Worm (Caenorhabditis elegans) whole organism, mixed stage, embryonic: ENCODE results near the gene R09H10.5.

ENCODE experiments used
- M03D4.4 ChIP-seq: sonication (generic microtip); optimal IDR thresholded peaks from 2 replicates; lab custom pipeline; 2017; ENCODE audit warnings: mild to moderate bottlenecking, missing genetic modification characterization, missing compliant biosample characterization
- blmp-1 ChIP-seq: fragments of 150-350 bp; optimal IDR thresholded peaks from 2 replicates; lab custom pipeline; 2014; ENCODE audit warnings: missing biosample characterization, missing genetic modification characterization
- ceh-39 ChIP-seq: fragments of 150-350 bp; optimal IDR thresholded peaks from 2 replicates; lab custom pipeline; 2014; ENCODE audit warnings: missing biosample characterization, missing genetic modification characterization
- ceh-43 ChIP-seq: fragments of 200-800 bp; sonication (Bioruptor generic); optimal IDR thresholded peaks from 2 replicates; lab custom pipeline; 2018; ENCODE audit warnings: mild to moderate bottlenecking, missing genetic modification characterization, moderate library complexity, missing compliant biosample characterization
- ceh-83 ChIP-seq: fragments of 200-800 bp; sonication (Bioruptor generic); optimal IDR thresholded peaks from 2 replicates; lab custom pipeline; 2018; ENCODE audit warnings: mild to moderate bottlenecking, missing genetic modification characterization, missing compliant biosample characterization
- ces-1 ChIP-seq: fragments of 150-350 bp; optimal IDR thresholded peaks from 2 replicates; lab custom pipeline; 2014; ENCODE audit warnings: missing biosample characterization, missing genetic modification reagents, missing genetic modification characterization
- cnd-1 ChIP-seq: fragments of 200-800 bp; sonication (Bioruptor generic); optimal IDR thresholded peaks from 2 replicates; lab custom pipeline; 2018; ENCODE audit warnings: mild to moderate bottlenecking, missing genetic modification characterization, missing compliant biosample characterization
- elt-1 ChIP-seq: sonication (generic microtip); optimal IDR thresholded peaks from 2 replicates; lab custom pipeline; 2017; ENCODE audit warnings: missing genetic modification characterization, mild to moderate bottlenecking, missing compliant biosample characterization, antibody characterized with exemption, moderate library complexity, borderline replicate concordance; ENCODE audit not compliant: insufficient read depth
- flh-1 ChIP-seq: fragments of 200-800 bp; sonication (Bioruptor generic); optimal IDR thresholded peaks from 2 replicates; lab custom pipeline; 2018; ENCODE audit warnings: mild to moderate bottlenecking, missing genetic modification characterization, moderate library complexity, missing compliant biosample characterization
- ham-2 ChIP-seq: fragments of 200-800 bp; sonication (Bioruptor generic); optimal IDR thresholded peaks from 2 replicates; lab custom pipeline; 2018; ENCODE audit warnings: mild to moderate bottlenecking, missing genetic modification characterization, missing compliant biosample characterization
- hlh-1 ChIP-seq: fragments of 150-350 bp; optimal IDR thresholded peaks from 2 replicates; lab custom pipeline; 2014; ENCODE audit warnings: missing biosample characterization, missing genetic modification reagents, missing genetic modification characterization
- lin-13 ChIP-seq: fragments of 150-350 bp; optimal IDR thresholded peaks from 2 replicates; lab custom pipeline; 2014; ENCODE audit warnings: missing biosample characterization, missing genetic modification characterization
- lin-32 ChIP-seq: fragments of 200-800 bp; sonication (Bioruptor generic); optimal IDR thresholded peaks from 2 replicates; lab custom pipeline; 2018; ENCODE audit warnings: mild to moderate bottlenecking, missing genetic modification characterization, missing compliant biosample characterization
- lsy-2 ChIP-seq: fragments of 150-350 bp; optimal IDR thresholded peaks from 2 replicates; lab custom pipeline; 2014; ENCODE audit warnings: missing biosample characterization, missing genetic modification characterization
- mab-5 ChIP-seq: fragments of 150-350 bp; optimal IDR thresholded peaks from 2 replicates; lab custom pipeline; 2014; ENCODE audit warnings: missing biosample characterization, missing genetic modification characterization
- mep-1 ChIP-seq: fragments of 150-350 bp; optimal IDR thresholded peaks from 2 replicates; lab custom pipeline; 2017; ENCODE audit warnings: missing biosample characterization, missing genetic modification reagents, missing genetic modification characterization, inconsistent platforms
- mls-2 ChIP-seq: sonication (generic microtip); optimal IDR thresholded peaks from 2 replicates; lab custom pipeline; 2016; ENCODE audit warnings: mild to moderate bottlenecking, missing genetic modification characterization, moderate library complexity, missing compliant biosample characterization
- nhr-12 ChIP-seq: fragments of 150-350 bp; optimal IDR thresholded peaks from 2 replicates; lab custom pipeline; 2014; ENCODE audit warnings: missing biosample characterization, missing genetic modification characterization
- nhr-237 ChIP-seq: fragments of 150-350 bp; optimal IDR thresholded peaks from 2 replicates; lab custom pipeline; 2014; ENCODE audit warnings: missing biosample characterization, missing genetic modification characterization
- nhr-28 ChIP-seq: fragments of 150-350 bp; optimal IDR thresholded peaks from 2 replicates; lab custom pipeline; 2014; ENCODE audit warnings: missing biosample characterization, missing genetic modification characterization
- nhr-76 ChIP-seq: sonication (generic microtip); optimal IDR thresholded peaks from 2 replicates; lab custom pipeline; 2017; ENCODE audit warnings: missing biosample characterization, missing genetic modification characterization
- pha-4 ChIP-seq: fragments of 150-350 bp; optimal IDR thresholded peaks from 2 replicates; lab custom pipeline; 2018; ENCODE audit warnings: missing biosample characterization, missing genetic modification reagents, missing genetic modification characterization
- sem-2 ChIP-seq: fragments of 200-800 bp; sonication (Bioruptor generic); optimal IDR thresholded peaks from 2 replicates; lab custom pipeline; 2018; ENCODE audit warnings: mild to moderate bottlenecking, missing genetic modification characterization, missing compliant biosample characterization
- snpc-4 ChIP-seq: fragments of 150-350 bp; optimal IDR thresholded peaks from 2 replicates; lab custom pipeline; 2014; ENCODE audit warnings: missing biosample characterization, missing genetic modification characterization
- sptf-1 ChIP-seq: sonication (generic microtip); optimal IDR thresholded peaks from 2 replicates; lab custom pipeline; 2017; ENCODE audit warnings: mild to moderate bottlenecking, missing genetic modification characterization, moderate library complexity, missing compliant biosample characterization
- unc-120 ChIP-seq: sonication (generic microtip); optimal IDR thresholded peaks from 2 replicates; lab custom pipeline; 2017; ENCODE audit warnings: missing genetic modification characterization, missing compliant biosample characterization; ENCODE audit not compliant: poor library complexity, severe bottlenecking
- unc-39 ChIP-seq: fragments of 150-350 bp; optimal IDR thresholded peaks from 2 replicates; lab custom pipeline; 2014; ENCODE audit warnings: missing biosample characterization, missing genetic modification characterization
- unc-62 ChIP-seq: fragments of 150-350 bp; optimal IDR thresholded peaks from 2 replicates; lab custom pipeline; 2014; ENCODE audit warnings: missing biosample characterization, missing genetic modification reagents, missing genetic modification characterization
- zip-8 ChIP-seq: fragments of 150-350 bp; optimal IDR thresholded peaks from 2 replicates; lab custom pipeline; 2014; ENCODE audit warnings: missing biosample characterization, missing genetic modification characterization
- ztf-11 ChIP-seq: fragments of 150-350 bp; optimal IDR thresholded peaks from 2 replicates; lab custom pipeline; 2014; ENCODE audit warnings: missing biosample characterization, missing genetic modification characterization

Gene R09H10.5

ce11 chrIV:10612281-10612680, 16.3 kb downstream of the R09H10.5 start:
- TF ChIP-seq nhr-12 (no peak), mab-5 (no peak), lin-32 (GFP tag; lab: Kevin White, UChicago) (no peak), pha-4 (tag; lab: Kevin White, UChicago) (no peak), ztf-11 (tag; lab: Kevin White, UChicago) (no peak), ces-1 (GFP tag; lab: Kevin White, UChicago) (no peak), lsy-2 (tag; lab: Kevin White, UChicago) (no peak), hlh-1 (tag; lab: Kevin White, UChicago) (no peak), mls-2 (tag; lab: Kevin White, UChicago) (no peak), cnd-1 (tag; lab: Kevin White, UChicago) (no peak), unc-39 (tag; lab: Kevin White, UChicago) (no peak)

DNA sequence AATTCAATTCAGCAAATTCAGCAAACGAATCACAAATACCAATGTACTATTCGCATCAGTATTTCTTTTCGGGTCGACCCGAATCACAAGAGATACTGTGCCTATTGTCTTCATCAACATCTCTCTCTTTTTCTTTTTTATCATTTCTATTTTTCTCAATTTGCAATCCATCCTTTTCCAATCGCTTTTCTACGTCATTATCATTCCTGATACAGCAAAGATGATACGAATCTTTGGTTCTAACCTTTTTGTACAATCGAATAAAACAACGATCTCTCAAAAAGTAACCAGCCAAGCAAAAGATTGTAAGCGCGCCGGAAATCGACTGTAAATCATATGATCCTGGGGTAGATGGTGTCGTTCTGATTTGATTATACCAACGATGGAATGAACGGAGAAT, 18.7 kb downstream of the R09H10.5 start:
- no peak for TF ChIP-seq sem-2 (GFP tag; lab: Kevin White, UChicago)
- no peak for TF ChIP-seq ceh-83 (GFP tag; lab: Kevin White, UChicago)
- no peak for TF ChIP-seq elt-1
- no peak for TF ChIP-seq unc-120 (tag; lab: Kevin White, UChicago)
- no peak for TF ChIP-seq ztf-11 (tag; lab: Kevin White, UChicago)
- TF ChIP-seq nhr-28 (tag; lab: Kevin White, UChicago): no peak
- TF ChIP-seq unc-62 (GFP tag; lab: Kevin White, UChicago): no peak
- TF ChIP-seq mls-2 (tag; lab: Kevin White, UChicago): no peak
- no peak for TF ChIP-seq nhr-237 (tag; lab: Kevin White, UChicago)
- no peak for TF ChIP-seq snpc-4 (tag; lab: Kevin White, UChicago)
- no peak for TF ChIP-seq mep-1 (tag; lab: Kevin White, UChicago)
- no peak for TF ChIP-seq mab-5
- no peak for TF ChIP-seq ceh-39
- no peak for TF ChIP-seq ceh-43
- TF ChIP-seq nhr-76 (tag; lab: Kevin White, UChicago): no peak
- no peak for TF ChIP-seq lsy-2 (tag; lab: Kevin White, UChicago)
- TF ChIP-seq pha-4 (tag; lab: Kevin White, UChicago): no peak

ce11 chrIV:10608275-10608674, 20.4 kb downstream of the R09H10.5 start, which contains the start of gene R09H10.6:
R09H10.6 (plus strand) TSS chrIV:10608575.
- no peak for TF ChIP-seq ceh-39
- no peak for TF ChIP-seq elt-1
- no peak for TF ChIP-seq M03D4.4
- TF ChIP-seq lin-13 (tag; lab: Kevin White, UChicago): no peak
- TF ChIP-seq, all 35 proteins: peak for 0

DNA sequence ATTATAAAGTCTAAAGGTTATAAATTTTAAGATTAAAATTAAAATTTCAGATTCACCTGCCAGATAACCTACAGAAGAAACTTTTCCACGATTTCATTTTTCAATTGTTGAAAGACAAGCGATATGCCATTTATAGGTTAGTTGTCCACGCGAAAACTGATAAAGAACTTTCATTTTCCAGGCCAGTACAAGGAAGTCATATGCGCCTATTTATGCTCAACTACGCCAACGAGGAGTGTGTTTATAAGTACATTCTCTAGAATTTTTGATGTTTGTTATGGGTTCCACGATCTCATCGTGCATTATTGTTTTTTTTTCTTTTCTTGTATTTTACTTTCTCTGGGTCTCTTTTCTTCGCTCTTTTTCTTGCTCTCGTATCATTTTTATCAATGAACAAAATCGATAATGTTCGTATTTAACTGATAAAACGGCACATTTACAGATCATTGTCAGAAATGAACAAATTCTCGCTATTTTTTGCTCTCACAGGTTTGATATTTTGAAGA, 22.0 kb downstream of the R09H10.5 start, which contains the start of gene R09H10.3:
TSS of gene R09H10.3 (plus strand) at position 456 of the 506 bp plus-strand sequence.
- TF ChIP-seq ceh-43 (no peak), pha-4 (tag; lab: Kevin White, UChicago) (no peak), sem-2 (GFP tag; lab: Kevin White, UChicago) (no peak), mep-1 (tag; lab: Kevin White, UChicago) (no peak), ztf-11 (tag; lab: Kevin White, UChicago) (no peak), unc-39 (tag; lab: Kevin White, UChicago) (no peak)

ce11 chrIV:10602644-10603043, 26.0 kb downstream of the R09H10.5 start, which contains the start of gene R09H10.2:
R09H10.2 (plus strand) TSS chrIV:10602944.
- TF ChIP-seq ham-2 (GFP tag; lab: Kevin White, UChicago): no peak
- TF ChIP-seq sptf-1 (tag; lab: Kevin White, UChicago): no peak
- no peak for TF ChIP-seq cnd-1 (tag; lab: Kevin White, UChicago)
- no peak for TF ChIP-seq mab-5
- TF ChIP-seq ces-1 (GFP tag; lab: Kevin White, UChicago): no peak
- TF ChIP-seq mep-1 (tag; lab: Kevin White, UChicago): no peak
- TF ChIP-seq flh-1: no peak
- TF ChIP-seq hlh-1 (tag; lab: Kevin White, UChicago): no peak
- no peak for TF ChIP-seq nhr-28 (tag; lab: Kevin White, UChicago)
- no peak for TF ChIP-seq sem-2 (GFP tag; lab: Kevin White, UChicago)
- TF ChIP-seq unc-62 (GFP tag; lab: Kevin White, UChicago): no peak

DNA sequence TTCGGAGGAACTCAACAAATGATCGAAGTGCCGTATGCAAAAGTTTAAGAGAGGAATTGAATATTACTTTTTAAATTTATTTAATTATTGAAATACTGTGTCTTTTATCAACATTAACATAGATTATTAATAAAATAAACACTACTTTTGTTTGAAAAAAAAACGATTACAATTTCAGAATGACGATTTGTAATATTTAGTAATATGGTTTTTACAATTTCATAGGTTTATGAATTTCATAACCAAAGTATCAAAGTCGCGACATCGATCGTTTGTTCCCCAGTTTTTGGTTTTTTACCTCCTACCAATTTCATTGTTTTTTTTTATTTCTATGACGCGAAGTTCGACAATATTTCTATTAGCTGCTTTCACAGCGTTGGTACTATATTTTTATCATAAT, 28.6 kb downstream of the R09H10.5 start, which contains the start of gene R09H10.1:
TSS of gene R09H10.1 (plus strand) at position 301 of the 400 bp plus-strand sequence.
- TF ChIP-seq lsy-2 (tag; lab: Kevin White, UChicago) (no peak), unc-39 (tag; lab: Kevin White, UChicago) (no peak), ham-2 (GFP tag; lab: Kevin White, UChicago) (no peak), sptf-1 (tag; lab: Kevin White, UChicago) (no peak), ceh-39 (no peak), zip-8 (no peak), blmp-1 (no peak), lin-13 (tag; lab: Kevin White, UChicago) (no peak), nhr-76 (tag; lab: Kevin White, UChicago) (no peak), ztf-11 (tag; lab: Kevin White, UChicago) (no peak), pha-4 (tag; lab: Kevin White, UChicago) (no peak), snpc-4 (tag; lab: Kevin White, UChicago) (no peak), hlh-1 (tag; lab: Kevin White, UChicago) (no peak), flh-1 (no peak), nhr-237 (tag; lab: Kevin White, UChicago) (no peak), ces-1 (GFP tag; lab: Kevin White, UChicago) (no peak)
- TF ChIP-seq, all 35 proteins: peak for 0
